Worm (Caenorhabditis elegans): Measurements from ENCODE around the gene ZC487.1.

ZC487.1 gene

ce11 chrV:6731594-6731993 lies 4.3 kb downstream of the ZC487.1 start, which contains the start of gene grl-9:
Gene grl-9 (minus strand): TSS chrV:6731694.
- TF ChIP-seq aly-1 (tag; optimal IDR thresholded peaks at IDR 0.05) (no peak), tra-4 (tag; optimal IDR thresholded peaks at IDR 0.05) (no peak), tbx-11 (GFP tag; IDR thresholded peaks at IDR 0.05) (no peak), ceh-13 (GFP tag; optimal IDR thresholded peaks at IDR 0.05) (no peak), hmg-4 (GFP tag; optimal IDR thresholded peaks at IDR 0.05) (no peak), scrt-1 (GFP tag; IDR thresholded peaks at IDR 0.05) (no peak), B0310.2 (tag; optimal IDR thresholded peaks at IDR 0.05) (no peak), ets-7 (tag; optimal IDR thresholded peaks at IDR 0.05) (no peak), tbx-37 (GFP tag; conservative IDR thresholded peaks at IDR 0.05) (no peak), pes-1 (GFP tag; IDR thresholded peaks at IDR 0.05) (no peak), sea-1 (GFP tag; conservative IDR thresholded peaks at IDR 0.05) (no peak), F13C5.2 (tag; optimal IDR thresholded peaks at IDR 0.05) (no peak), ceh-36 (tag; optimal IDR thresholded peaks at IDR 0.05) (no peak), hnd-1 (tag; optimal IDR thresholded peaks at IDR 0.05) (no peak), flt-1 (GFP tag; IDR thresholded peaks at IDR 0.05) (no peak), hmbx-1 (tag; optimal IDR thresholded peaks at IDR 0.05) (no peak), ama-1 (optimal IDR thresholded peaks at IDR 0.05) (no peak)

ce11 chrV:6732995-6733394 lies 5.7 kb downstream of the ZC487.1 start, which contains the start of gene grl-8:
Gene grl-8 (minus strand): TSS chrV:6733095.
- TF ChIP-seq ceh-36 (tag; optimal IDR thresholded peaks at IDR 0.05): no peak
- no peak for TF ChIP-seq tbx-37 (GFP tag; conservative IDR thresholded peaks at IDR 0.05)
- TF ChIP-seq aly-1 (tag; optimal IDR thresholded peaks at IDR 0.05): no peak
- no peak for TF ChIP-seq tbx-11 (GFP tag; IDR thresholded peaks at IDR 0.05)

ce11 chrV:6736108-6736507 lies 8.8 kb downstream of the ZC487.1 start:
- TF ChIP-seq ama-1 (optimal IDR thresholded peaks at IDR 0.05) (no peak), ceh-36 (tag; optimal IDR thresholded peaks at IDR 0.05) (no peak), ceh-13 (GFP tag; optimal IDR thresholded peaks at IDR 0.05) (no peak), aly-1 (tag; optimal IDR thresholded peaks at IDR 0.05) (no peak)

- TF ChIP-seq flt-1 (GFP tag; IDR thresholded peaks at IDR 0.05) (no peak), tbx-11 (GFP tag; IDR thresholded peaks at IDR 0.05) (no peak)
Measured at ce11 chrV:6736877-6737276, 9.6 kb downstream of the ZC487.1 start.

DNA sequence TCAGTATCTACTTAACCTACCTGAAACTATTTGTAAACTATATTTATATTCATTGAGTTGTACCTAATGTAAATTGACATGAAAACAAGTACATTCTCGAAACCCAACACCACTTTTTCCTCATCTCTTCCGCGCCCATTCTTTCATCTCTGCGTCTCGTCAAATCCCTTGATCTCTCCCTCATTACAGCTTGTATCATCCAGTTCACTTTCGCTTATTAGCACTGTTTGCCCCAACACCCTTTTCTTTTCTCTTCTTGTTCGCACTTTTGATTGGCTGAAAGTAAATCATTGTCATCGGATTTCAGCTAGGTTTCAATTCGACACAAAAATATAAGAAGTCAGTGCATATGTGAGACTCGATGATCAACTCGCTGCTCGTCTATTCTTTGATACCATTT lies 17.5 kb downstream of the ZC487.1 start, which contains the start of gene T25F10.3:
T25F10.3 (plus strand) TSS at position 308 of the 400 bp plus-strand sequence.
- TF ChIP-seq flt-1 (GFP tag; IDR thresholded peaks at IDR 0.05) (no peak), aly-1 (tag; optimal IDR thresholded peaks at IDR 0.05) (no peak), sea-1 (GFP tag; conservative IDR thresholded peaks at IDR 0.05) (no peak), tra-4 (tag; optimal IDR thresholded peaks at IDR 0.05) (no peak), F13C5.2 (tag; optimal IDR thresholded peaks at IDR 0.05) (no peak), hmbx-1 (tag; optimal IDR thresholded peaks at IDR 0.05) (no peak), hmg-4 (GFP tag; optimal IDR thresholded peaks at IDR 0.05) (no peak), tbx-11 (GFP tag; IDR thresholded peaks at IDR 0.05) (no peak), pes-1 (GFP tag; IDR thresholded peaks at IDR 0.05) (no peak)

DNA sequence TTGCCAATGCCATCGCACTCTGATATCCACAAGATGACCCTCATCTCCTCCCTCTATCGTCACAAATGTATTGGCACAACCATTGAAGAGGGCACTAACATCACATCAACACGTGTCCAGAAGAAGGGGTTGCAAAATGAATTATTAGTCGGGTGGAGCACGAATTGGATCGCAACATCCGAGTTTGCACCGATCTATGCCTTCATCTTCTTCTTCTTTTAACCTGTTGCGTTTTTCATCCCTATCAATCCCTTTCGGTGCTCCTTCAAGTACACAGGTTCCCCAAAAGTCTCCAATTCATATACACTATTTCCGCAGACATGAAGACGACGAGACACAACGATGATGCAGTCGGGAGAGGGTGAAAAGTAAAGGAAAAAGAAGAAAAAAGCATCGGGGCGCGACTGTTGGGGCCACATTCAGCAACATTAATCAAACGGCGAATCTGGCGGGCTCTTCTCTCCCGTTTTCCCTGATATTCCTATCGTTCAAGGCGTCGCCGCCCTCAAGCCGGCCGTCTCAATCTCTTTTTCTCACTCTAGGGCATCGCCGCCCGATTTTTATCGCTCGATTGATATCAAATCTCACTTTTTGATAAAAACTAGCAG lies 24.3 kb downstream of the ZC487.1 start:
- no peak for TF ChIP-seq sea-1 (GFP tag; conservative IDR thresholded peaks at IDR 0.05)
- no peak for TF ChIP-seq ama-1 (optimal IDR thresholded peaks at IDR 0.05)
- TF ChIP-seq ceh-13 (GFP tag; optimal IDR thresholded peaks at IDR 0.05): no peak
- no peak for TF ChIP-seq tbx-11 (GFP tag; IDR thresholded peaks at IDR 0.05)
- TF ChIP-seq pes-1 (GFP tag; IDR thresholded peaks at IDR 0.05): no peak
- no peak for TF ChIP-seq scrt-1 (GFP tag; IDR thresholded peaks at IDR 0.05)
- no peak for TF ChIP-seq hmbx-1 (tag; optimal IDR thresholded peaks at IDR 0.05)
- TF ChIP-seq tra-4 (tag; optimal IDR thresholded peaks at IDR 0.05): no peak
- no peak for TF ChIP-seq aly-1 (tag; optimal IDR thresholded peaks at IDR 0.05)
- TF ChIP-seq hmg-4 (GFP tag; optimal IDR thresholded peaks at IDR 0.05): no peak
- TF ChIP-seq flt-1 (GFP tag; IDR thresholded peaks at IDR 0.05): no peak
- no peak for TF ChIP-seq hnd-1 (tag; optimal IDR thresholded peaks at IDR 0.05)
- TF ChIP-seq ceh-36 (tag; optimal IDR thresholded peaks at IDR 0.05): no peak
- TF ChIP-seq tbx-37 (GFP tag; conservative IDR thresholded peaks at IDR 0.05): no peak

DNA sequence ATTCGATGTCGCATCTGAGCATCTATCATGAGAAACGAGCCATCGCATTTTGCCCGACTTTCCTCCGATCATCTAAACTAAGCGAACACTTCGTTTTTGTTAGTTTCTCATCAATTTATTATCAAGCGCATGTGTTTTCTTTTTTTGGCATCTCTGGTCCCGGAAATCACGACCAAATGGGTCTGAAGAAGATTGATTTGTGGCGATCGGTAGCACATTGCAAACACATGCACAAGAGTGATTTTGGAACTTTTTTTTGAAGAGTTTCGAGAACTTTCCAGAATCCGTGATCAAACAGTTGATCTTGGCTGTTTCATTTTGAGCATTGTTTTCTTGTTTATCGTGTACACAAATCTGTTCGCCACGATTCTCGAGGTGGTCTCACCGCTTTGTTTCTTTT lies 25.9 kb downstream of the ZC487.1 start:
- TF ChIP-seq hnd-1 (tag; optimal IDR thresholded peaks at IDR 0.05) (no peak), scrt-1 (GFP tag; IDR thresholded peaks at IDR 0.05) (no peak), hmbx-1 (tag; optimal IDR thresholded peaks at IDR 0.05) (no peak), ceh-36 (tag; optimal IDR thresholded peaks at IDR 0.05) (no peak), sea-1 (GFP tag; conservative IDR thresholded peaks at IDR 0.05) (no peak), flt-1 (GFP tag; IDR thresholded peaks at IDR 0.05) (no peak), B0310.2 (tag; optimal IDR thresholded peaks at IDR 0.05) (no peak), ama-1 (optimal IDR thresholded peaks at IDR 0.05) (no peak), ceh-13 (GFP tag; optimal IDR thresholded peaks at IDR 0.05) (no peak), F13C5.2 (tag; optimal IDR thresholded peaks at IDR 0.05) (no peak), pes-1 (GFP tag; IDR thresholded peaks at IDR 0.05) (no peak), ets-7 (tag; optimal IDR thresholded peaks at IDR 0.05) (no peak), aly-1 (tag; optimal IDR thresholded peaks at IDR 0.05) (no peak), tbx-37 (GFP tag; conservative IDR thresholded peaks at IDR 0.05) (no peak), tbx-11 (GFP tag; IDR thresholded peaks at IDR 0.05) (no peak), tra-4 (tag; optimal IDR thresholded peaks at IDR 0.05) (no peak), hmg-4 (GFP tag; optimal IDR thresholded peaks at IDR 0.05) (no peak)

- TF ChIP-seq flt-1 (GFP tag; IDR thresholded peaks at IDR 0.05) (no peak), sea-1 (GFP tag; conservative IDR thresholded peaks at IDR 0.05) (no peak), ets-7 (tag; optimal IDR thresholded peaks at IDR 0.05) (no peak), ceh-36 (tag; optimal IDR thresholded peaks at IDR 0.05) (no peak), scrt-1 (GFP tag; IDR thresholded peaks at IDR 0.05) (no peak), B0310.2 (tag; optimal IDR thresholded peaks at IDR 0.05) (no peak), tbx-37 (GFP tag; conservative IDR thresholded peaks at IDR 0.05) (no peak), tra-4 (tag; optimal IDR thresholded peaks at IDR 0.05) (no peak), hmbx-1 (tag; optimal IDR thresholded peaks at IDR 0.05) (no peak), F13C5.2 (tag; optimal IDR thresholded peaks at IDR 0.05) (no peak), aly-1 (tag; optimal IDR thresholded peaks at IDR 0.05) (no peak), ceh-13 (GFP tag; optimal IDR thresholded peaks at IDR 0.05) (no peak)
Measured at ce11 chrV:6758017-6758416, 30.7 kb downstream of the ZC487.1 start, which contains the start of gene dbl-1. Gene dbl-1 (plus strand): TSS chrV:6758135.

All from whole organism, early embryonic.